Worm (Caenorhabditis elegans): ENCODE measurements around the gene F27E5.9.
A peak's percentile ranks its signal among the peaks of the same experiment; 100 is the strongest.

ce11 chrII:10099804-10100360, 34.9 kb upstream of the F27E5.9 start, which contains the start of the genes pas-7 and puf-12:
- TF ChIP-seq efl-3 (GFP tag; optimal IDR thresholded peaks at IDR 0.05), result no peak
- TF ChIP-seq mef-2 (tag; optimal IDR thresholded peaks at IDR 0.05), result no peak
- TF ChIP-seq sptf-1 (tag; optimal IDR thresholded peaks at IDR 0.05), result no peak
- no peak for TF ChIP-seq unc-62 (GFP tag; optimal IDR thresholded peaks at IDR 0.05)
- TF ChIP-seq elt-3 (tag; optimal IDR thresholded peaks at IDR 0.05), result no peak
- no peak for TF ChIP-seq hlh-4 (tag; optimal IDR thresholded peaks at IDR 0.05)
- TF ChIP-seq aly-2 (tag; optimal IDR thresholded peaks at IDR 0.05), result no peak
- peak; percentile 15 for TF ChIP-seq snpc-4 (tag; optimal IDR thresholded peaks at IDR 0.05)
